Fruit fly (Drosophila melanogaster): ENCODE measurements around the gene Aven.
A peak's percentile ranks its signal among the peaks of the same experiment; 100 is the strongest.

Aven gene

DNA sequence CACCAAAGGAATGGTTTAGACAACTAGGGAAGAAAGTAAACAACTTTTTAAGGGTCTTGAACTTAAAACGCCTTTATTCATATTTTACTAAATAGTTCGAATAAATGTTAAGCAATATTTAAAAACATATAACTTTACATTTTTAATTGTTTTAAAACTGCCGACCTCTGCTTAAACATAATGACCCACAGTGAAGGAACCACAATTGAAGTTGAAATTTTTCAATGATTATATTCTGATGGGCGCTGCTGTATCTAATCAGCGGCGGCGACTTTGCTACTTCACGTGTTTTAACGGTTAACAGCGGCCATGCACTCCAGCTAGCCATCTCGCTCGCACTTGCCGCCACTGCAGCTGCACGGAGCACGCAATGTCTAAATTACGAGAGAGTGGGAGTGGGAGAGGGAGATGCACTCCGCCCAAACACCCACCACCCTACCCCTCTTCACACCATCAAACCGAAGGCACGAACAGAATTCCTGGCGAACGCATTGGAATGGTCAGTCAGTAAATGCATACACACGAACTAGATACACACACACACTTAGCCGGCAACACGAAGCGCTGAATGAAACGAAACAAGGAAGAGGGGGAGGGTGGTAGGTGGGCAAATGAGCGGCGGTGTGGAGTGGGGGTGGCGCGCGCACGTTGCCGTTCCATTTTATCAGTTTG lies 50.6 kb downstream of the Aven start (continued):
- TF ChIP-seq CG4424 (GFP tag; optimal IDR thresholded peaks at IDR 0.05) (peak; percentile 50), crc (GFP tag; optimal IDR thresholded peaks at IDR 0.05) (no peak), CG31441 (GFP tag; IDR thresholded peaks at IDR 0.05) (peak; percentile 67), jigr1 (GFP tag; IDR thresholded peaks at IDR 0.05) (no peak), CG7928 (GFP tag; optimal IDR thresholded peaks at IDR 0.05) (no peak), E2f1 (GFP tag; IDR thresholded peaks at IDR 0.05) (no peak), YL-1 (GFP tag; optimal IDR thresholded peaks at IDR 0.05) (no peak), Neu2 (GFP tag; optimal IDR thresholded peaks at IDR 0.05; ENCODE audit: borderline replicate concordance) (no peak), zf30C (GFP tag; optimal IDR thresholded peaks at IDR 0.05) (no peak), Dek (tag; optimal IDR thresholded peaks at IDR 0.05) (peak; percentile 31), CG13123 (GFP tag; optimal IDR thresholded peaks at IDR 0.05) (no peak), sna (GFP tag; IDR thresholded peaks at IDR 0.05; ENCODE audit: partially characterized antibody) (no peak), Hmr (GFP tag; optimal IDR thresholded peaks at IDR 0.05) (peak; percentile 59), gt (GFP tag; IDR thresholded peaks at IDR 0.05) (no peak), bbx (GFP tag; IDR thresholded peaks at IDR 0.05; ENCODE audit: partially characterized antibody) (0 out of 2 replicates have a peak, but pooled peaks have one; percentile 38), NC2β (GFP tag; optimal IDR thresholded peaks at IDR 0.05) (no peak), CG9437 (GFP tag; optimal IDR thresholded peaks at IDR 0.05) (peak; percentile 47), hb (GFP tag; IDR thresholded peaks at IDR 0.05; ENCODE audit: partially characterized antibody) (no peak), Chrac-16 (GFP tag; optimal IDR thresholded peaks at IDR 0.05) (peak; percentile 1), CG1832 (GFP tag; optimal IDR thresholded peaks at IDR 0.05) (peak; percentile 72), Drgx (GFP tag; IDR thresholded peaks at IDR 0.05) (no peak; the same call in none of the 2 replicates), p53 (GFP tag; optimal IDR thresholded peaks at IDR 0.05) (no peak), Doc2 (GFP tag; IDR thresholded peaks at IDR 0.05) (no peak)
